Fruit fly (Drosophila melanogaster): ENCODE data around the gene Cyp4s3.
A peak's percentile ranks its signal among the peaks of the same experiment; 100 is the strongest.

Gene Cyp4s3

DNA sequence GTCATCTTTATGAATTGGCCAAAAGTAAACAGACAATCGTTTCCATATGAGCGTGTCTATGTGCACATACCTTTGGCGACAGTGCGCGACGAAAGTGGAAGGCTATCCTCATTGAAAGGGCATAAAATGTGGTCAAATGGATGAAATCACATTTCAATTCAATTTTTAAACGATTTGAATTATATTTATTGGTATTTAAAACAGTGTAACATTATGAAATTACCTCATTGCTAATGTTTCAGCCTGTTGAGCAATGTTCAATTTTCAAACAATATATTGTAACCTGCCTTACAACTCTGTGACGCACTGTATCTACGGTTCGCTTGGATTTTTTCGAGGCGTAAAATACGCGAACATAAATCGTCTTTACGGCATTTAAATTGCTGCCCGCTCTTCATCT lies 3.8 kb upstream of the Cyp4s3 start (continued):
- TF ChIP-seq Hr78 (GFP tag; optimal IDR thresholded peaks at IDR 0.05), result no peak
- peak; percentile 48 for TF ChIP-seq Fer3 (tag; optimal IDR thresholded peaks at IDR 0.05)
- no peak for TF ChIP-seq kay (GFP tag; optimal IDR thresholded peaks at IDR 0.05)
- no peak for TF ChIP-seq CG10959 (GFP tag; IDR thresholded peaks at IDR 0.05)
- TF ChIP-seq Sry-β (GFP tag; optimal IDR thresholded peaks at IDR 0.05), result no peak
- TF ChIP-seq Kr (GFP tag; optimal IDR thresholded peaks at IDR 0.05), result no peak
- TF ChIP-seq Ravus (GFP tag; IDR thresholded peaks at IDR 0.05), result no peak
- peak; percentile 41 for TF ChIP-seq unpg (GFP tag; optimal IDR thresholded peaks at IDR 0.05)
- TF ChIP-seq CG10462 (GFP tag; optimal IDR thresholded peaks at IDR 0.05), result no peak
- TF ChIP-seq Fer2 (tag; optimal IDR thresholded peaks at IDR 0.05), result peak; percentile 1
- TF ChIP-seq twi (tag; optimal IDR thresholded peaks at IDR 0.05), result no peak
- no peak; the same call in 1 of the 2 replicates for TF ChIP-seq CG8765 (GFP tag; IDR thresholded peaks at IDR 0.05)
- TF ChIP-seq sr (GFP tag; IDR thresholded peaks at IDR 0.05), result no peak
- TF ChIP-seq sima (GFP tag; optimal IDR thresholded peaks at IDR 0.05), result no peak
- no peak for TF ChIP-seq otp (GFP tag; IDR thresholded peaks at IDR 0.05)
- TF ChIP-seq ash1 (GFP tag; optimal IDR thresholded peaks at IDR 0.05), result no peak
- TF ChIP-seq CG31388 (GFP tag; optimal IDR thresholded peaks at IDR 0.05), result no peak
- TF ChIP-seq CG9609 (GFP tag; optimal IDR thresholded peaks at IDR 0.05), result no peak
- TF ChIP-seq prd (optimal IDR thresholded peaks at IDR 0.05), result no peak
- TF ChIP-seq prd (GFP tag; IDR thresholded peaks at IDR 0.05), result peak; percentile 47; the same call in 1 of the 3 replicates
- TF ChIP-seq CG3281 (GFP tag; optimal IDR thresholded peaks at IDR 0.05), result peak; percentile 65
- no peak for TF ChIP-seq sna (GFP tag; IDR thresholded peaks at IDR 0.05; ENCODE audit: partially characterized antibody)
- peak; percentile 6 for TF ChIP-seq fd3F (GFP tag; optimal IDR thresholded peaks at IDR 0.05)
- no peak for TF ChIP-seq z (GFP tag; IDR thresholded peaks at IDR 0.05)
- no peak for TF ChIP-seq chm (GFP tag; IDR thresholded peaks at IDR 0.05)
- TF ChIP-seq nom (GFP tag; optimal IDR thresholded peaks at IDR 0.05), result no peak
- TF ChIP-seq CG7963 (GFP tag; IDR thresholded peaks at IDR 0.05; ENCODE audit: partially characterized antibody), result no peak
- peak; percentile 59 for TF ChIP-seq row (GFP tag; IDR thresholded peaks at IDR 0.05)
- no peak for TF ChIP-seq lola (GFP tag; optimal IDR thresholded peaks at IDR 0.05)
- TF ChIP-seq CG13775 (GFP tag; optimal IDR thresholded peaks at IDR 0.05), result no peak
- peak; percentile 9 for TF ChIP-seq CG12219 (GFP tag; optimal IDR thresholded peaks at IDR 0.05)
- TF ChIP-seq Dbx (GFP tag; IDR thresholded peaks at IDR 0.05), result peak; percentile 48; the same call in 2 of the 3 replicates
- TF ChIP-seq CG2202 (tag; optimal IDR thresholded peaks at IDR 0.05), result no peak
- no peak for TF ChIP-seq Hr3 (GFP tag; optimal IDR thresholded peaks at IDR 0.05)
- TF ChIP-seq pfk (GFP tag; optimal IDR thresholded peaks at IDR 0.05), result no peak
- no peak for TF ChIP-seq CG30020 (tag; optimal IDR thresholded peaks at IDR 0.05)
- 0 out of 2 replicates have a peak, but pooled peaks have one; percentile 5 for TF ChIP-seq cas (GFP tag; IDR thresholded peaks at IDR 0.05)
- peak; percentile 21 to 26 for TF ChIP-seq Pdp1 (GFP tag; optimal IDR thresholded peaks at IDR 0.05)
- no peak for TF ChIP-seq CG6765 (GFP tag; optimal IDR thresholded peaks at IDR 0.05)
- TF ChIP-seq CG11695 (GFP tag; IDR thresholded peaks at IDR 0.05), result peak; percentile 67; the same call in 2 of the 3 replicates
- TF ChIP-seq CG12071 (GFP tag; optimal IDR thresholded peaks at IDR 0.05), result peak; percentile 21
- TF ChIP-seq CG10565 (GFP tag; optimal IDR thresholded peaks at IDR 0.05), result no peak
- no peak for TF ChIP-seq ssp (GFP tag; IDR thresholded peaks at IDR 0.05)
- no peak for TF ChIP-seq ftz-f1 (GFP tag; optimal IDR thresholded peaks at IDR 0.05)
- peak; percentile 38 for TF ChIP-seq CG15514 (GFP tag; optimal IDR thresholded peaks at IDR 0.05)
- TF ChIP-seq exex (tag; optimal IDR thresholded peaks at IDR 0.05), result no peak
- no peak for TF ChIP-seq ems (GFP tag; optimal IDR thresholded peaks at IDR 0.05)
- no peak for TF ChIP-seq NC2β (GFP tag; optimal IDR thresholded peaks at IDR 0.05)
- no peak for TF ChIP-seq jumu (GFP tag; optimal IDR thresholded peaks at IDR 0.05)
- TF ChIP-seq Hand (GFP tag; optimal IDR thresholded peaks at IDR 0.05), result peak; percentile 22
- TF ChIP-seq CG5953 (GFP tag; IDR thresholded peaks at IDR 0.05), result no peak

Measured in whole organism, embryonic.